Worm (Caenorhabditis elegans) whole organism, L2 larva: Measurements from ENCODE around the gene C05E4.15.

Experiments used
- C34F6.9 ChIP-seq: fragments of 150-350 bp; optimal IDR thresholded peaks from 2 replicates; lab custom pipeline; 2014; ENCODE audit warnings: missing biosample characterization, missing genetic modification characterization
- F13H6.1 ChIP-seq: sonication (generic microtip); optimal IDR thresholded peaks from 2 replicates; lab custom pipeline; 2016; ENCODE audit warnings: missing genetic modification characterization, missing compliant biosample characterization
- R02D3.7 ChIP-seq: fragments of 150-350 bp; optimal IDR thresholded peaks from 2 replicates; lab custom pipeline; 2014; ENCODE audit warnings: missing biosample characterization, missing genetic modification characterization
- Y55F3AM.14 ChIP-seq: fragments of 200-800 bp; sonication (Bioruptor generic); optimal IDR thresholded peaks from 2 replicates; lab custom pipeline; 2018; ENCODE audit warnings: mild to moderate bottlenecking, missing genetic modification characterization, missing compliant biosample characterization
- ZK546.5 ChIP-seq: sonication (generic microtip); optimal IDR thresholded peaks from 2 replicates; lab custom pipeline; 2017; ENCODE audit warnings: missing biosample characterization, missing genetic modification characterization
- alr-1 ChIP-seq: fragments of 150-350 bp; optimal IDR thresholded peaks from 2 replicates; lab custom pipeline; 2014; ENCODE audit warnings: missing biosample characterization, missing genetic modification characterization
- aly-2 ChIP-seq: fragments of 150-350 bp; optimal IDR thresholded peaks from 2 replicates; lab custom pipeline; 2014; ENCODE audit warnings: missing biosample characterization, missing genetic modification characterization
- ama-1 ChIP-seq: fragments of 150-350 bp; optimal IDR thresholded peaks from 2 replicates; lab custom pipeline; 2018; ENCODE audit warnings: inconsistent platforms
- blmp-1 ChIP-seq: sonication (generic microtip); optimal IDR thresholded peaks from 2 replicates; lab custom pipeline; 2017; ENCODE audit warnings: missing genetic modification characterization, mild to moderate bottlenecking, missing compliant biosample characterization, antibody characterized with exemption, moderate library complexity; ENCODE audit not compliant: insufficient read depth
- ceh-16 ChIP-seq: fragments of 150-350 bp; optimal IDR thresholded peaks from 2 replicates; lab custom pipeline; 2014; ENCODE audit warnings: missing biosample characterization, missing genetic modification characterization
- crh-2 ChIP-seq: sonication (generic microtip); optimal IDR thresholded peaks from 2 replicates; lab custom pipeline; 2017; ENCODE audit warnings: missing biosample characterization, missing genetic modification characterization
- dmd-4 ChIP-seq: sonication (generic microtip); optimal IDR thresholded peaks from 2 replicates; lab custom pipeline; 2017; ENCODE audit warnings: missing biosample characterization, missing genetic modification characterization
- egl-27 ChIP-seq: sonication (generic microtip); optimal IDR thresholded peaks from 3 replicates; lab custom pipeline; 2017; ENCODE audit warnings: missing biosample characterization, missing genetic modification reagents, missing genetic modification characterization
- elt-3 ChIP-seq: sonication (generic microtip); optimal IDR thresholded peaks from 2 replicates; lab custom pipeline; 2017; ENCODE audit warnings: missing biosample characterization, missing genetic modification characterization
- fos-1 ChIP-seq: fragments of 150-350 bp; optimal IDR thresholded peaks from 2 replicates; lab custom pipeline; 2014; ENCODE audit warnings: missing biosample characterization, missing genetic modification characterization
- gmeb-1 ChIP-seq: fragments of 150-350 bp; optimal IDR thresholded peaks from 2 replicates; lab custom pipeline; 2014; ENCODE audit warnings: missing biosample characterization, missing genetic modification characterization
- lin-11 ChIP-seq: fragments of 150-350 bp; sonication (generic microtip); optimal IDR thresholded peaks from 2 replicates; lab custom pipeline; 2014; ENCODE audit warnings: missing biosample characterization, missing genetic modification characterization, inconsistent platforms, mixed read lengths
- lin-13 ChIP-seq: fragments of 150-350 bp; optimal IDR thresholded peaks from 2 replicates; lab custom pipeline; 2014; ENCODE audit warnings: missing biosample characterization, missing genetic modification reagents, missing genetic modification characterization
- lin-39 ChIP-seq: fragments of 150-350 bp; optimal IDR thresholded peaks from 2 replicates; lab custom pipeline; 2014; ENCODE audit warnings: missing biosample characterization, missing genetic modification reagents, missing genetic modification characterization
- lsy-2 ChIP-seq, 2 experiments: fragments of 150-350 bp in 1 of 2; sonication (generic microtip) in 1 of 2; optimal IDR thresholded peaks; 2 replicates each; lab custom pipeline; 2014 to 2017; ENCODE audit warnings: missing biosample characterization in 2 of 2, missing genetic modification characterization in 2 of 2
- mab-5 ChIP-seq: fragments of 150-350 bp; optimal IDR thresholded peaks from 2 replicates; lab custom pipeline; 2014; ENCODE audit warnings: missing biosample characterization, missing genetic modification characterization
- mbf-1 ChIP-seq: sonication (generic microtip); optimal IDR thresholded peaks from 2 replicates; lab custom pipeline; 2017; ENCODE audit warnings: missing biosample characterization, missing genetic modification characterization
- mdl-1 ChIP-seq, 2 experiments: fragments of 150-350 bp in 1 of 2; sonication (generic microtip) in 1 of 2; optimal IDR thresholded peaks; 2 replicates each; lab custom pipeline; 2017; ENCODE audit warnings: missing biosample characterization in 2 of 2, missing genetic modification characterization in 2 of 2
- nhr-10 ChIP-seq: sonication (generic microtip); optimal IDR thresholded peaks from 2 replicates; lab custom pipeline; 2017; ENCODE audit warnings: missing biosample characterization, missing genetic modification characterization
- nhr-11 ChIP-seq: fragments of 150-350 bp; optimal IDR thresholded peaks from 2 replicates; lab custom pipeline; 2014; ENCODE audit warnings: missing biosample characterization, missing genetic modification characterization
- nhr-12 ChIP-seq: fragments of 150-350 bp; optimal IDR thresholded peaks from 2 replicates; lab custom pipeline; 2014; ENCODE audit warnings: missing biosample characterization, missing genetic modification characterization
- nhr-129 ChIP-seq: fragments of 150-350 bp; optimal IDR thresholded peaks from 2 replicates; lab custom pipeline; 2014; ENCODE audit warnings: missing biosample characterization, missing genetic modification characterization
- nhr-21 ChIP-seq: fragments of 150-350 bp; optimal IDR thresholded peaks from 2 replicates; lab custom pipeline; 2014; ENCODE audit warnings: missing biosample characterization, missing genetic modification characterization
- nhr-23 ChIP-seq: fragments of 150-350 bp; optimal IDR thresholded peaks from 2 replicates; lab custom pipeline; 2014; ENCODE audit warnings: missing biosample characterization, missing genetic modification reagents, missing genetic modification characterization
- nhr-237 ChIP-seq: fragments of 150-350 bp; optimal IDR thresholded peaks from 2 replicates; lab custom pipeline; 2014; ENCODE audit warnings: missing biosample characterization, missing genetic modification characterization
- nhr-25 ChIP-seq: fragments of 150-350 bp; sonication (generic microtip); optimal IDR thresholded peaks from 3 replicates; lab custom pipeline; 2014; ENCODE audit warnings: missing biosample characterization, missing genetic modification characterization
- nhr-6 ChIP-seq: fragments of 150-350 bp; optimal IDR thresholded peaks from 2 replicates; lab custom pipeline; 2014; ENCODE audit warnings: missing biosample characterization, missing genetic modification characterization
- nhr-77 ChIP-seq: fragments of 150-350 bp; optimal IDR thresholded peaks from 2 replicates; lab custom pipeline; 2014; ENCODE audit warnings: missing biosample characterization, missing genetic modification characterization
- peb-1 ChIP-seq: fragments of 150-350 bp; optimal IDR thresholded peaks from 2 replicates; lab custom pipeline; 2014; ENCODE audit warnings: missing biosample characterization, missing genetic modification characterization
- sem-4 ChIP-seq: fragments of 150-350 bp; optimal IDR thresholded peaks from 2 replicates; lab custom pipeline; 2014; ENCODE audit warnings: missing biosample characterization, missing genetic modification reagents, missing genetic modification characterization
- sma-3 ChIP-seq: sonication (generic microtip); optimal IDR thresholded peaks from 2 replicates; lab custom pipeline; 2016; ENCODE audit warnings: missing genetic modification reagents, missing genetic modification characterization, missing compliant biosample characterization
- sma-9 ChIP-seq, 2 experiments: fragments of 150-350 bp in 1 of 2; sonication (generic microtip) in 1 of 2; optimal IDR thresholded peaks; 2 replicates each; lab custom pipeline; 2014 to 2016; ENCODE audit warnings: missing genetic modification characterization in 2 of 2, mild to moderate bottlenecking in 1 of 2, missing biosample characterization in 1 of 2, missing compliant biosample characterization in 1 of 2, missing genetic modification reagents in 1 of 2, moderate library complexity in 1 of 2
- snpc-4 ChIP-seq: fragments of 150-350 bp; optimal IDR thresholded peaks from 2 replicates; lab custom pipeline; 2014; ENCODE audit warnings: missing biosample characterization, missing genetic modification characterization
- unc-39 ChIP-seq: fragments of 150-350 bp; optimal IDR thresholded peaks from 2 replicates; lab custom pipeline; 2014; ENCODE audit warnings: missing biosample characterization, missing genetic modification characterization
- unc-55 ChIP-seq: fragments of 150-350 bp; sonication (generic microtip); optimal IDR thresholded peaks from 3 replicates; lab custom pipeline; 2014; ENCODE audit warnings: missing biosample characterization, missing genetic modification reagents, missing genetic modification characterization
- unc-62 ChIP-seq: fragments of 150-350 bp; optimal IDR thresholded peaks from 2 replicates; lab custom pipeline; 2014; ENCODE audit warnings: missing biosample characterization, missing genetic modification reagents, missing genetic modification characterization
- zag-1 ChIP-seq: fragments of 150-350 bp; optimal IDR thresholded peaks from 2 replicates; lab custom pipeline; 2014; ENCODE audit warnings: missing biosample characterization, missing genetic modification characterization
- ztf-1 ChIP-seq: fragments of 200-800 bp; sonication (Bioruptor generic); conservative IDR thresholded peaks from 2 replicates; pipeline ENCODE4 v1.3.6; 2022; ENCODE audit warnings: missing genetic modification characterization, missing compliant biosample characterization
- ztf-11 ChIP-seq: sonication (generic microtip); optimal IDR thresholded peaks from 2 replicates; lab custom pipeline; 2017; ENCODE audit warnings: missing biosample characterization, missing genetic modification characterization
- ztf-4 ChIP-seq: fragments of 150-350 bp; optimal IDR thresholded peaks from 2 replicates; lab custom pipeline; 2014; ENCODE audit warnings: missing biosample characterization, missing genetic modification characterization

Gene C05E4.15

ce11 chrV:774875-775359 lies 13.8 kb upstream of the C05E4.15 start, which contains the start of gene srbc-58:
Gene srbc-58, plus strand, starts transcription at chrV:774995.
- TF ChIP-seq nhr-129 (tag; lab: Kevin White, UChicago) (peak; percentile 16), C34F6.9 (tag; lab: Kevin White, UChicago) (peak; percentile 29), gmeb-1 (tag; lab: Kevin White, UChicago) (peak; percentile 23), nhr-25 (no peak), nhr-6 (tag; lab: Kevin White, UChicago) (no peak), nhr-23 (tag; lab: Kevin White, UChicago) (no peak), sma-3 (GFP tag; lab: Kevin White, UChicago) (no peak), nhr-12 (tag; lab: Kevin White, UChicago) (no peak), ztf-11 (no peak), Y55F3AM.14 (no peak), snpc-4 (tag; lab: Kevin White, UChicago) (no peak), unc-55 (peak; percentile 34), F13H6.1 (peak; percentile 3), nhr-77 (tag; lab: Kevin White, UChicago) (no peak), lin-11 (no peak), lin-13 (GFP tag; lab: Kevin White, UChicago) (peak; percentile 9), unc-39 (tag; lab: Kevin White, UChicago) (no peak), zag-1 (tag; lab: Kevin White, UChicago) (no peak), mab-5 (tag; lab: Kevin White, UChicago) (no peak), ztf-1 (GFP tag; lab: Robert Waterston, UW) (no peak), sma-9 (GFP tag; optimal IDR thresholded peaks at IDR 0.05; lab: Kevin White, UChicago) (no peak), sma-9 (tag; optimal IDR thresholded peaks at IDR 0.05; lab: Kevin White, UChicago) (no peak), lsy-2 (tag; optimal IDR thresholded peaks at IDR 0.05; lab: Kevin White, UChicago) (peak in 1 of 2 experiments; percentile 13), ama-1 (lab: Kevin White, UChicago) (peak; percentile 70), ztf-4 (tag; lab: Kevin White, UChicago) (peak; percentile 41), R02D3.7 (tag; lab: Kevin White, UChicago) (no peak), mdl-1 (tag; optimal IDR thresholded peaks at IDR 0.05; lab: Kevin White, UChicago) (no peak), sem-4 (tag; lab: Kevin White, UChicago) (no peak), dmd-4 (no peak), blmp-1 (tag; lab: Kevin White, UChicago) (no peak), ZK546.5 (no peak), nhr-237 (tag; lab: Kevin White, UChicago) (no peak), fos-1 (no peak), ceh-16 (tag; lab: Kevin White, UChicago) (no peak), unc-62 (GFP tag; lab: Kevin White, UChicago) (no peak), mbf-1 (tag; lab: Kevin White, UChicago) (no peak), crh-2 (tag; lab: Kevin White, UChicago) (peak; percentile 27), egl-27 (tag; lab: Kevin White, UChicago) (no peak)

ce11 chrV:774341-774740 lies 13.2 kb upstream of the C05E4.15 start:
- TF ChIP-seq nhr-11 (tag; lab: Kevin White, UChicago) (no peak), mab-5 (tag; lab: Kevin White, UChicago) (no peak), peb-1 (tag; lab: Kevin White, UChicago) (no peak), unc-55 (no peak), nhr-12 (tag; lab: Kevin White, UChicago) (no peak), mdl-1 (tag; optimal IDR thresholded peaks at IDR 0.05; lab: Kevin White, UChicago) (no peak), ZK546.5 (no peak), blmp-1 (tag; lab: Kevin White, UChicago) (no peak), nhr-21 (tag; lab: Kevin White, UChicago) (no peak)

ce11 chrV:773256-773655 lies 12.1 kb upstream of the C05E4.15 start, which contains the start of gene sti-1:
Gene sti-1, plus strand, starts transcription at chrV:773518.
- TF ChIP-seq ztf-11 (no peak), snpc-4 (tag; lab: Kevin White, UChicago) (peak; percentile 35), nhr-11 (tag; lab: Kevin White, UChicago) (no peak), lsy-2 (tag; optimal IDR thresholded peaks at IDR 0.05; lab: Kevin White, UChicago) (peak; percentile 64 to 90), ama-1 (lab: Kevin White, UChicago) (peak; percentile 55), nhr-6 (tag; lab: Kevin White, UChicago) (peak; percentile 66), F13H6.1 (peak; percentile 80), lin-11 (peak; percentile 79), ztf-4 (tag; lab: Kevin White, UChicago) (peak; percentile 72), alr-1 (no peak), nhr-25 (peak; percentile 69), ZK546.5 (no peak), nhr-23 (tag; lab: Kevin White, UChicago) (no peak), nhr-237 (tag; lab: Kevin White, UChicago) (peak; percentile 9), zag-1 (tag; lab: Kevin White, UChicago) (no peak), aly-2 (tag; lab: Kevin White, UChicago) (no peak), ztf-1 (GFP tag; lab: Robert Waterston, UW) (no peak), mbf-1 (tag; lab: Kevin White, UChicago) (no peak), elt-3 (tag; lab: Kevin White, UChicago) (no peak), unc-62 (GFP tag; lab: Kevin White, UChicago) (peak; percentile 9), nhr-21 (tag; lab: Kevin White, UChicago) (peak; percentile 81), Y55F3AM.14 (no peak), nhr-10 (tag; lab: Kevin White, UChicago) (no peak), C34F6.9 (tag; lab: Kevin White, UChicago) (peak; percentile 93), sem-4 (tag; lab: Kevin White, UChicago) (peak; percentile 76), lin-13 (GFP tag; lab: Kevin White, UChicago) (peak; percentile 88), crh-2 (tag; lab: Kevin White, UChicago) (peak; percentile 90), lin-39 (no peak), dmd-4 (no peak), sma-9 (GFP tag; optimal IDR thresholded peaks at IDR 0.05; lab: Kevin White, UChicago) (peak; percentile 89), sma-9 (tag; optimal IDR thresholded peaks at IDR 0.05; lab: Kevin White, UChicago) (no peak), mab-5 (tag; lab: Kevin White, UChicago) (peak; percentile 70)
